Fruit fly (Drosophila melanogaster) S2 (cell line): Measurements from ENCODE around the gene CG11353.
A peak's percentile ranks its signal among the peaks of the same experiment; 100 is the strongest.

ENCODE experiments used
- CG8478 ChIP-seq: fragments of >200 bp; optimal IDR thresholded peaks from 2 replicates; lab custom pipeline; 2018
- CTCF ChIP-seq, 2 experiments: fragments of >200 bp; optimal IDR thresholded peaks; 2 replicates each; lab custom pipeline; 2018

CG11353 gene

dm6 chr3L:4521809-4522208, 11.2 kb upstream of the CG11353 start:
- TF ChIP-seq CTCF (optimal IDR thresholded peaks at IDR 0.05; lab: Kevin White, UChicago) (no peak), CG8478 (no peak)

dm6 chr3L:4531941-4532478, 960 bp upstream of the CG11353 start, which contains the start of gene Tie:
Tie (minus strand) TSS chr3L:4532145.
- TF ChIP-seq CTCF (optimal IDR thresholded peaks at IDR 0.05; lab: Kevin White, UChicago) = peak; percentile 45 to 63
- no peak for TF ChIP-seq CG8478

dm6 chr3L:4533941-4534340, 971 bp downstream of the CG11353 start:
- no peak for TF ChIP-seq CG8478
- TF ChIP-seq CTCF (optimal IDR thresholded peaks at IDR 0.05; lab: Kevin White, UChicago) = no peak

dm6 chr3L:4534481-4534880, 1.5 kb downstream of the CG11353 start:
- TF ChIP-seq CG8478 (no peak), CTCF (optimal IDR thresholded peaks at IDR 0.05; lab: Kevin White, UChicago) (no peak)

dm6 chr3L:4541070-4541469, 8.1 kb downstream of the CG11353 start, which contains the start of gene CG32243:
CG32243 (minus strand) TSS chr3L:4541244.
- TF ChIP-seq CTCF (optimal IDR thresholded peaks at IDR 0.05; lab: Kevin White, UChicago) (no peak), CG8478 (no peak)

dm6 chr3L:4541573-4542371, 8.8 kb downstream of the CG11353 start, which contains the start of gene CG11357:
CG11357 (plus strand) TSS chr3L:4542051.
- TF ChIP-seq CTCF (optimal IDR thresholded peaks at IDR 0.05; lab: Kevin White, UChicago) (peak in 1 of 2 experiments; percentile 7), CG8478 (no peak)

dm6 chr3L:4542530-4542929, 9.6 kb downstream of the CG11353 start:
- TF ChIP-seq CTCF (optimal IDR thresholded peaks at IDR 0.05; lab: Kevin White, UChicago) (no peak), CG8478 (no peak)

- no peak for TF ChIP-seq CTCF (optimal IDR thresholded peaks at IDR 0.05; lab: Kevin White, UChicago)
- no peak for TF ChIP-seq CG8478
Observed at dm6 chr3L:4543034-4543806, 10.2 kb downstream of the CG11353 start.

dm6 chr3L:4543807-4544197, 10.8 kb downstream of the CG11353 start:
- TF ChIP-seq CTCF (optimal IDR thresholded peaks at IDR 0.05; lab: Kevin White, UChicago) (no peak), CG8478 (no peak)

- no peak for TF ChIP-seq CTCF (optimal IDR thresholded peaks at IDR 0.05; lab: Kevin White, UChicago)
- TF ChIP-seq CG8478 = no peak
Observed at dm6 chr3L:4544633-4545032, 11.7 kb downstream of the CG11353 start.

- TF ChIP-seq CTCF (optimal IDR thresholded peaks at IDR 0.05; lab: Kevin White, UChicago) (no peak), CG8478 (no peak)
Observed at dm6 chr3L:4545138-4545537, 12.2 kb downstream of the CG11353 start.

- TF ChIP-seq CTCF (optimal IDR thresholded peaks at IDR 0.05; lab: Kevin White, UChicago) = no peak
- no peak for TF ChIP-seq CG8478
Observed at dm6 chr3L:4545731-4546130, 12.8 kb downstream of the CG11353 start.

dm6 chr3L:4546650-4547049, 13.7 kb downstream of the CG11353 start:
- TF ChIP-seq CTCF (optimal IDR thresholded peaks at IDR 0.05; lab: Kevin White, UChicago) = no peak
- no peak for TF ChIP-seq CG8478

- no peak for TF ChIP-seq CG8478
- TF ChIP-seq CTCF (optimal IDR thresholded peaks at IDR 0.05; lab: Kevin White, UChicago) = no peak
Observed at dm6 chr3L:4548380-4548779, 15.4 kb downstream of the CG11353 start.

dm6 chr3L:4549341-4549740, 16.4 kb downstream of the CG11353 start:
- TF ChIP-seq CG8478 = no peak
- TF ChIP-seq CTCF (optimal IDR thresholded peaks at IDR 0.05; lab: Kevin White, UChicago) = no peak
